Worm (Caenorhabditis elegans) whole organism, young adult: ENCODE results near the gene sulp-7.

Experiments
- B0336.3 ChIP-seq: fragments of 200-800 bp; sonication (Bioruptor generic); IDR thresholded peaks from 2 replicates; pipeline ENCODE4 v1.3.6; 2022; ENCODE audit warnings: missing genetic modification characterization, missing compliant biosample characterization
- K12H6.12 ChIP-seq: fragments of 200-800 bp; sonication (Bioruptor generic); optimal IDR thresholded peaks from 2 replicates; lab custom pipeline; 2018; ENCODE audit warnings: mild to moderate bottlenecking, missing genetic modification characterization, missing compliant biosample characterization
- Y56A3A.18 ChIP-seq: fragments of 200-800 bp; sonication (Bioruptor generic); IDR thresholded peaks from 2 replicates; pipeline ENCODE4 v1.3.6; 2022; ENCODE audit warnings: missing genetic modification reagents, missing genetic modification characterization, missing compliant biosample characterization
- ZK185.1 ChIP-seq: sonication (generic microtip); optimal IDR thresholded peaks from 2 replicates; lab custom pipeline; 2016; ENCODE audit warnings: mild to moderate bottlenecking, missing genetic modification characterization, missing compliant biosample characterization; ENCODE audit not compliant: poor library complexity, severe bottlenecking
- aptf-2 ChIP-seq: fragments of 200-800 bp; sonication (Bioruptor generic); conservative IDR thresholded peaks from 2 replicates; pipeline ENCODE4 v1.3.6; 2022; ENCODE audit warnings: missing genetic modification reagents, missing genetic modification characterization, missing compliant biosample characterization
- atf-7 ChIP-seq: sonication (generic microtip); optimal IDR thresholded peaks from 2 replicates; lab custom pipeline; 2017; ENCODE audit warnings: mild to moderate bottlenecking, missing genetic modification characterization, missing compliant biosample characterization
- attf-3 ChIP-seq: fragments of 200-800 bp; sonication (Bioruptor generic); conservative IDR thresholded peaks from 2 replicates; pipeline ENCODE4 v1.3.6; 2022; ENCODE audit warnings: missing genetic modification reagents, missing genetic modification characterization, missing compliant biosample characterization
- attf-6 ChIP-seq: fragments of 200-800 bp; sonication (Bioruptor generic); IDR thresholded peaks from 2 replicates; pipeline ENCODE4 v1.3.6; 2022; ENCODE audit warnings: missing genetic modification reagents, missing genetic modification characterization, missing compliant biosample characterization
- ccch-3 ChIP-seq: fragments of 200-800 bp; sonication (Bioruptor generic); optimal IDR thresholded peaks from 2 replicates; lab custom pipeline; 2018; ENCODE audit warnings: mild to moderate bottlenecking, missing genetic modification characterization, missing compliant biosample characterization
- cebp-1 ChIP-seq, 2 experiments: fragments of 200-800 bp in 1 of 2; sonication (Bioruptor generic) in 1 of 2; sonication (generic microtip) in 1 of 2; IDR thresholded peaks in 1 of 2; optimal IDR thresholded peaks in 1 of 2; 2 replicates each; pipeline versions ENCODE4 v1.3.6 to Lab custom; 2017 to 2022; ENCODE audit warnings: missing compliant biosample characterization in 2 of 2, missing genetic modification characterization in 2 of 2, mild to moderate bottlenecking in 1 of 2, missing genetic modification reagents in 1 of 2, moderate library complexity in 1 of 2
- ceh-100 ChIP-seq: fragments of 200-800 bp; sonication (Bioruptor generic); IDR thresholded peaks from 2 replicates; pipeline ENCODE4 v1.3.6; 2022; ENCODE audit warnings: missing genetic modification reagents, missing genetic modification characterization, missing compliant biosample characterization
- ceh-79 ChIP-seq: sonication (generic microtip); optimal IDR thresholded peaks from 2 replicates; lab custom pipeline; 2017; ENCODE audit warnings: mild to moderate bottlenecking, missing genetic modification characterization, missing compliant biosample characterization
- chd-7 ChIP-seq: sonication (generic microtip); optimal IDR thresholded peaks from 2 replicates; lab custom pipeline; 2016; ENCODE audit warnings: mild to moderate bottlenecking, missing genetic modification characterization, moderate library complexity, missing compliant biosample characterization
- die-1 ChIP-seq: sonication (generic microtip); optimal IDR thresholded peaks from 2 replicates; lab custom pipeline; 2016; ENCODE audit warnings: missing genotype, mild to moderate bottlenecking, missing genetic modification characterization, missing compliant biosample characterization
- dox-1 ChIP-seq: fragments of 200-800 bp; sonication (Bioruptor generic); IDR thresholded peaks from 2 replicates; pipeline ENCODE4 v1.3.6; 2022; ENCODE audit warnings: missing genetic modification reagents, missing genetic modification characterization, missing compliant biosample characterization
- dpff-1 ChIP-seq: sonication (generic microtip); optimal IDR thresholded peaks from 2 replicates; lab custom pipeline; 2017; ENCODE audit warnings: mild to moderate bottlenecking, missing genetic modification characterization, missing compliant biosample characterization
- dpl-1 ChIP-seq: fragments of 150-350 bp; optimal IDR thresholded peaks from 2 replicates; lab custom pipeline; 2014; ENCODE audit warnings: missing biosample characterization, missing genetic modification reagents, missing genetic modification characterization
- egl-18 ChIP-seq: fragments of 200-800 bp; sonication (Bioruptor generic); IDR thresholded peaks from 2 replicates; pipeline ENCODE4 v1.3.6; 2022; ENCODE audit warnings: missing genetic modification reagents, missing genetic modification characterization, missing compliant biosample characterization
- egrh-3 ChIP-seq: fragments of 200-800 bp; sonication (Bioruptor generic); IDR thresholded peaks from 2 replicates; pipeline ENCODE4 v1.3.6; 2022; ENCODE audit warnings: missing genetic modification reagents, missing genetic modification characterization, missing compliant biosample characterization
- ekl-4 ChIP-seq: fragments of 200-800 bp; sonication (Bioruptor generic); IDR thresholded peaks from 2 replicates; pipeline ENCODE4 v1.3.6; 2022; ENCODE audit warnings: missing genetic modification reagents, missing genetic modification characterization, missing compliant biosample characterization
- him-1 ChIP-seq: sonication (generic microtip); optimal IDR thresholded peaks from 2 replicates; lab custom pipeline; 2016; ENCODE audit warnings: missing genotype, missing genetic modification reagents, missing genetic modification characterization, missing compliant biosample characterization
- hmg-1.2 ChIP-seq: fragments of 200-800 bp; sonication (Bioruptor generic); IDR thresholded peaks from 2 replicates; pipeline ENCODE4 v1.3.6; 2022; ENCODE audit warnings: missing genetic modification reagents, missing genetic modification characterization, missing compliant biosample characterization
- hmg-20 ChIP-seq: fragments of 200-800 bp; sonication (Bioruptor generic); IDR thresholded peaks from 2 replicates; pipeline ENCODE4 v1.3.6; 2022; ENCODE audit warnings: missing genetic modification reagents, missing genetic modification characterization, missing compliant biosample characterization
- lin-26 ChIP-seq: fragments of 200-800 bp; sonication (Bioruptor generic); IDR thresholded peaks from 2 replicates; pipeline ENCODE4 v1.3.6; 2022; ENCODE audit warnings: missing genetic modification reagents, missing genetic modification characterization, missing compliant biosample characterization
- lin-40 ChIP-seq: sonication (generic microtip); optimal IDR thresholded peaks from 2 replicates; lab custom pipeline; 2016; ENCODE audit warnings: missing genetic modification characterization, mild to moderate bottlenecking, missing compliant biosample characterization, missing genotype, missing genetic modification reagents
- mxl-1 ChIP-seq: sonication (generic microtip); optimal IDR thresholded peaks from 2 replicates; lab custom pipeline; 2016; ENCODE audit warnings: missing genetic modification characterization, missing compliant biosample characterization
- nhr-27 ChIP-seq: fragments of 200-800 bp; sonication (Bioruptor generic); optimal IDR thresholded peaks from 2 replicates; lab custom pipeline; 2018; ENCODE audit warnings: mild to moderate bottlenecking, missing genetic modification characterization, moderate library complexity, missing compliant biosample characterization
- nhr-80 ChIP-seq: sonication (generic microtip); optimal IDR thresholded peaks from 2 replicates; lab custom pipeline; 2016; ENCODE audit warnings: missing genetic modification characterization, missing compliant biosample characterization
- pbrm-1 ChIP-seq: fragments of 200-800 bp; sonication (Bioruptor generic); IDR thresholded peaks from 2 replicates; pipeline ENCODE4 v1.3.6; 2022; ENCODE audit warnings: missing genetic modification reagents, missing genetic modification characterization, missing compliant biosample characterization
- snpc-3.4 ChIP-seq: sonication (generic microtip); optimal IDR thresholded peaks from 2 replicates; lab custom pipeline; 2017; ENCODE audit warnings: missing genetic modification characterization, mild to moderate bottlenecking, missing compliant biosample characterization, antibody characterized with exemption, moderate library complexity, missing genotype, missing genetic modification reagents
- snpc-4 ChIP-seq, 5 experiments: fragments of 150-350 bp in 1 of 5; sonication (generic microtip) in 4 of 5; optimal IDR thresholded peaks; 2 replicates each; lab custom pipeline; 2014 to 2018; ENCODE audit warnings: missing genetic modification characterization in 5 of 5, missing biosample characterization in 3 of 5, antibody characterized with exemption in 2 of 5, mild to moderate bottlenecking in 2 of 5, missing compliant biosample characterization in 2 of 5, missing genotype in 2 of 5, moderate library complexity in 2 of 5, missing genetic modification reagents in 1 of 5
- tlf-1 ChIP-seq: fragments of 200-800 bp; sonication (Bioruptor generic); optimal IDR thresholded peaks from 2 replicates; lab custom pipeline; 2018; ENCODE audit warnings: mild to moderate bottlenecking, missing genetic modification characterization, missing compliant biosample characterization
- zfh-2 ChIP-seq: fragments of 200-800 bp; sonication (Bioruptor generic); conservative IDR thresholded peaks from 2 replicates; pipeline ENCODE4 v1.3.6; 2022; ENCODE audit warnings: missing genetic modification reagents, missing genetic modification characterization, missing compliant biosample characterization
- ztf-18 ChIP-seq: sonication (generic microtip); optimal IDR thresholded peaks from 2 replicates; lab custom pipeline; 2016; ENCODE audit warnings: missing genotype, mild to moderate bottlenecking, missing genetic modification characterization, missing compliant biosample characterization
- ztf-26 ChIP-seq: sonication (generic microtip); optimal IDR thresholded peaks from 2 replicates; lab custom pipeline; 2017; ENCODE audit warnings: missing genetic modification characterization, missing compliant biosample characterization
- ztf-28 ChIP-seq: fragments of 200-800 bp; sonication (Bioruptor generic); IDR thresholded peaks from 2 replicates; pipeline ENCODE4 v1.3.6; 2022; ENCODE audit warnings: missing genetic modification reagents, missing genetic modification characterization, missing compliant biosample characterization

sulp-7 gene

ce11 chrX:11033952-11034287 lies 46.6 kb upstream of the sulp-7 start (continued):
- TF ChIP-seq attf-3 (GFP tag; lab: Robert Waterston, UW) (no peak), ccch-3 (no peak)
- TF ChIP-seq, all 124 proteins: peak for 0

- TF ChIP-seq ekl-4 (GFP tag; lab: Robert Waterston, UW): no peak
- TF ChIP-seq dpl-1 (GFP tag; lab: Kevin White, UChicago): no peak
- no peak for TF ChIP-seq attf-3 (GFP tag; lab: Robert Waterston, UW)
- 0 out of 2 replicates have a peak, but pooled peaks have one; percentile 28 for TF ChIP-seq dox-1 (GFP tag; lab: Robert Waterston, UW)
- TF ChIP-seq egrh-3: peak; percentile 27; the same call in 1 of the 2 replicates
- no peak for TF ChIP-seq snpc-4 (GFP tag; optimal IDR thresholded peaks at IDR 0.05; lab: Kevin White, UChicago)
- no peak for TF ChIP-seq snpc-4 (tag; optimal IDR thresholded peaks at IDR 0.05; lab: Kevin White, UChicago)
- no peak for TF ChIP-seq egl-18 (GFP tag; lab: Robert Waterston, UW)
- TF ChIP-seq K12H6.12 (tag; lab: Kevin White, UChicago): peak; percentile 7
- no peak for TF ChIP-seq nhr-27
- no peak for TF ChIP-seq die-1
- no peak for TF ChIP-seq ztf-18 (tag; lab: Kevin White, UChicago)
- TF ChIP-seq pbrm-1 (GFP tag; lab: Robert Waterston, UW): no peak
- no peak for TF ChIP-seq attf-6 (GFP tag; lab: Robert Waterston, UW)
- no peak for TF ChIP-seq snpc-3.4 (tag; lab: Kevin White, UChicago)
- TF ChIP-seq lin-26 (GFP tag; lab: Robert Waterston, UW): no peak
- no peak for TF ChIP-seq tlf-1 (GFP tag; lab: Kevin White, UChicago)
- TF ChIP-seq him-1 (tag; lab: Kevin White, UChicago): no peak
- peak; percentile 88 for TF ChIP-seq zfh-2
- TF ChIP-seq aptf-2 (GFP tag; lab: Robert Waterston, UW): no peak
- no peak for TF ChIP-seq Y56A3A.18
- TF ChIP-seq atf-7 (tag; lab: Kevin White, UChicago): no peak
- no peak for TF ChIP-seq mxl-1 (tag; lab: Kevin White, UChicago)
- TF ChIP-seq hmg-20 (GFP tag; lab: Robert Waterston, UW): 0 out of 2 replicates have a peak, but pooled peaks have one; percentile 29
- TF ChIP-seq B0336.3 (GFP tag; lab: Robert Waterston, UW): no peak
- TF ChIP-seq ztf-28 (GFP tag; lab: Robert Waterston, UW): no peak
- TF ChIP-seq ceh-100 (GFP tag; lab: Robert Waterston, UW): no peak
- TF ChIP-seq cebp-1 (GFP tag; IDR thresholded peaks at IDR 0.05; lab: Robert Waterston, UW): no peak
- TF ChIP-seq cebp-1 (tag; optimal IDR thresholded peaks at IDR 0.05; lab: Kevin White, UChicago): peak; percentile 27
- TF ChIP-seq hmg-1.2 (GFP tag; lab: Robert Waterston, UW): no peak
- TF ChIP-seq lin-40 (tag; lab: Kevin White, UChicago): peak; percentile 18
- peak; percentile 23 for TF ChIP-seq nhr-80
- no peak for TF ChIP-seq chd-7 (tag; lab: Kevin White, UChicago)
- no peak for TF ChIP-seq ceh-79 (tag; lab: Kevin White, UChicago)
- no peak for TF ChIP-seq dpff-1 (tag; lab: Kevin White, UChicago)
- no peak for TF ChIP-seq ZK185.1 (tag; lab: Kevin White, UChicago)
- no peak for TF ChIP-seq ztf-26
Observed at ce11 chrX:11034430-11035117, 45.9 kb upstream of the sulp-7 start.
